Fruit fly (Drosophila melanogaster): ENCODE measurements around the gene Crg-1.

The Crg-1 gene

dm6 chrX:3764223-3764622 lies 28.8 kb upstream of the Crg-1 start:
- TF ChIP-seq Sox14 (GFP tag; optimal IDR thresholded peaks at IDR 0.05) (no peak), ss (GFP tag; optimal IDR thresholded peaks at IDR 0.05) (no peak), CG6163 (GFP tag; IDR thresholded peaks at IDR 0.05) (no peak), Lpt (GFP tag; optimal IDR thresholded peaks at IDR 0.05) (no peak)

DNA sequence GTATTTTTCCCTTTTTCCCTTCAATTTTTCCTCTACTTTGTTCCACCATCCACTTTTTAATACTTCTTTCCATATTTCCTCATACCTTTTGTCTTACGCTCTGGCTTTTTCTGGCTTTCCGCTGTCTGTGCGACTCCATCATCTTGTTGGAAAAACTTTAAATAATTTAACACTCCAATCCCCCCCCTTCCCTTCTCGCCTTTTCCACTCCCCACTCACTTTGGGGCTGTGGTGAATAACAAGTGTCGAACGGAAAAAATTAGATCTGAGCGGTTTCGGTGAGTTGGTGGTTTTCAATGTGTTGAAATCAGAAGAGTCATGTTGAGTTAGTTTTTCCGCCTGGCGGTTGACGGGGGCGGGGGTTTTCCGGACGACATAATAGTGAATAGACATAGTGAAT lies 25.9 kb upstream of the Crg-1 start:
- no peak for TF ChIP-seq CG6792 (GFP tag; optimal IDR thresholded peaks at IDR 0.05)
- TF ChIP-seq Blimp-1 (GFP tag; optimal IDR thresholded peaks at IDR 0.05), result no peak
- no peak for TF ChIP-seq CG32006 (GFP tag; optimal IDR thresholded peaks at IDR 0.05)
- TF ChIP-seq CG3032 (tag; optimal IDR thresholded peaks at IDR 0.05), result no peak
- no peak for TF ChIP-seq esn (GFP tag; optimal IDR thresholded peaks at IDR 0.05)
- no peak for TF ChIP-seq CG6808 (GFP tag; optimal IDR thresholded peaks at IDR 0.05)
- no peak for TF ChIP-seq CG3919 (GFP tag; optimal IDR thresholded peaks at IDR 0.05)

DNA sequence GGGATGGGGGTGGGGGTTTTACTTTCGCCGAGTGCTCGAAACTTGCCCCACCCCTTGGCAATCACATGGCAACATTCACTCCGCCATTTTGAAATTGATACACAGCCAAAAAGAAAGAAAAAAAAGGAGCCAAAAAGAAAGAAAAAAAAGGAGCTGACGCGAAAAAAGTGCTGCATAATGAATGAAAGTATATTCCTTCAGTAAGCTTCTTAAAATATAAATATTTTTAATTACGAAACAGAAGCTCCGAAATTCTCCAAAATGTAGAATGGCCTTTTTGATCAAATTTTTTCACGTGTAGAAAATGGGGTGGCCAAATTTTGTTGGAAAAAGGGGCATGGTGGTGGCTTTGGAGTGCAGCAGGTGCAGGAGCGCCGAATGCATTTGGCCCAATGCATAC lies 24.8 kb upstream of the Crg-1 start:
- 0 out of 2 replicates have a peak, but pooled peaks have one; percentile 17 for TF ChIP-seq CG11294 (GFP tag; IDR thresholded peaks at IDR 0.05)
- TF ChIP-seq fd85E (GFP tag; optimal IDR thresholded peaks at IDR 0.05), result no peak
- TF ChIP-seq Hr39 (GFP tag; optimal IDR thresholded peaks at IDR 0.05), result peak; percentile 40
- peak; percentile 21 for TF ChIP-seq Hr4 (GFP tag; optimal IDR thresholded peaks at IDR 0.05)
- peak; percentile 27 for TF ChIP-seq Ets96B (tag; optimal IDR thresholded peaks at IDR 0.05)
- no peak for TF ChIP-seq CG11762 (GFP tag; optimal IDR thresholded peaks at IDR 0.05; ENCODE audit: insufficient read depth)
- peak; percentile 46 for TF ChIP-seq pdm3 (GFP tag; optimal IDR thresholded peaks at IDR 0.05)
- TF ChIP-seq acj6 (GFP tag; optimal IDR thresholded peaks at IDR 0.05), result peak; percentile 34
- TF ChIP-seq CG10669 (GFP tag; optimal IDR thresholded peaks at IDR 0.05), result peak; percentile 21
- TF ChIP-seq esn (GFP tag; optimal IDR thresholded peaks at IDR 0.05), result peak; percentile 60
- no peak for TF ChIP-seq CG9139 (GFP tag; optimal IDR thresholded peaks at IDR 0.05)
- TF ChIP-seq Eip93F (GFP tag; optimal IDR thresholded peaks at IDR 0.05), result no peak
- TF ChIP-seq vri (GFP tag; optimal IDR thresholded peaks at IDR 0.05), result peak; percentile 20
- peak; percentile 42 for TF ChIP-seq cyc (GFP tag; optimal IDR thresholded peaks at IDR 0.05)
- TF ChIP-seq CG8119 (GFP tag; IDR thresholded peaks at IDR 0.05), result peak; percentile 40; the same call in 1 of the 3 replicates
- no peak for TF ChIP-seq salr (GFP tag; optimal IDR thresholded peaks at IDR 0.05)
- no peak for TF ChIP-seq fd59A (GFP tag; optimal IDR thresholded peaks at IDR 0.05)
- TF ChIP-seq Ets21C (GFP tag; optimal IDR thresholded peaks at IDR 0.05), result no peak
- peak; percentile 27 for TF ChIP-seq CG7368 (GFP tag; optimal IDR thresholded peaks at IDR 0.05)
- TF ChIP-seq net (GFP tag; optimal IDR thresholded peaks at IDR 0.05), result peak; percentile 9
- peak; percentile 35 for TF ChIP-seq CG32006 (GFP tag; optimal IDR thresholded peaks at IDR 0.05)
- peak; percentile 51 for TF ChIP-seq topi (GFP tag; optimal IDR thresholded peaks at IDR 0.05)
- no peak for TF ChIP-seq fkh (GFP tag; optimal IDR thresholded peaks at IDR 0.05)
- peak; percentile 51 for TF ChIP-seq Met (GFP tag; optimal IDR thresholded peaks at IDR 0.05)
- TF ChIP-seq CG11902 (GFP tag; optimal IDR thresholded peaks at IDR 0.05), result no peak
- peak; percentile 21 for TF ChIP-seq CG31627 (GFP tag; optimal IDR thresholded peaks at IDR 0.05)
- peak; percentile 44; the same call in 2 of the 3 replicates for TF ChIP-seq CG6163 (GFP tag; IDR thresholded peaks at IDR 0.05)
- TF ChIP-seq CG6808 (GFP tag; optimal IDR thresholded peaks at IDR 0.05), result peak; percentile 17
- TF ChIP-seq Sox15 (GFP tag; optimal IDR thresholded peaks at IDR 0.05), result no peak
- peak; percentile 47 for TF ChIP-seq OdsH (GFP tag; optimal IDR thresholded peaks at IDR 0.05)
- TF ChIP-seq Smox (GFP tag; optimal IDR thresholded peaks at IDR 0.05), result peak; percentile 32
- no peak for TF ChIP-seq dsx (GFP tag; optimal IDR thresholded peaks at IDR 0.05; ENCODE audit: poor library complexity, severe bottlenecking)
- peak; percentile 13 for TF ChIP-seq Sox102F (GFP tag; optimal IDR thresholded peaks at IDR 0.05)
- peak; percentile 20 for TF ChIP-seq CG6276 (GFP tag; optimal IDR thresholded peaks at IDR 0.05)
- TF ChIP-seq CG10631 (GFP tag; optimal IDR thresholded peaks at IDR 0.05), result peak; percentile 17
- peak; percentile 40 for TF ChIP-seq CG8632 (GFP tag; optimal IDR thresholded peaks at IDR 0.05)
- TF ChIP-seq CG4318 (GFP tag; optimal IDR thresholded peaks at IDR 0.05), result peak; percentile 38
- TF ChIP-seq CG3919 (GFP tag; optimal IDR thresholded peaks at IDR 0.05), result peak; percentile 37
- no peak for TF ChIP-seq CG6854 (GFP tag; optimal IDR thresholded peaks at IDR 0.05)
- TF ChIP-seq CG6792 (GFP tag; optimal IDR thresholded peaks at IDR 0.05), result peak; percentile 14
- TF ChIP-seq Hr38 (GFP tag; optimal IDR thresholded peaks at IDR 0.05), result no peak
- peak; percentile 75 for TF ChIP-seq Eip78C (GFP tag)
